Worm (Caenorhabditis elegans) whole organism, L2 larva: Measurements from ENCODE around the gene lin-3.

Experiments
- F13H6.1 ChIP-seq: sonication (generic microtip); optimal IDR thresholded peaks from 2 replicates; lab custom pipeline; 2016; ENCODE audit warnings: missing genetic modification characterization, missing compliant biosample characterization
- R02D3.7 ChIP-seq: fragments of 150-350 bp; optimal IDR thresholded peaks from 2 replicates; lab custom pipeline; 2014; ENCODE audit warnings: missing biosample characterization, missing genetic modification characterization
- nhr-11 ChIP-seq: fragments of 150-350 bp; optimal IDR thresholded peaks from 2 replicates; lab custom pipeline; 2014; ENCODE audit warnings: missing biosample characterization, missing genetic modification characterization
- nhr-21 ChIP-seq: fragments of 150-350 bp; optimal IDR thresholded peaks from 2 replicates; lab custom pipeline; 2014; ENCODE audit warnings: missing biosample characterization, missing genetic modification characterization
- nhr-23 ChIP-seq: fragments of 150-350 bp; optimal IDR thresholded peaks from 2 replicates; lab custom pipeline; 2014; ENCODE audit warnings: missing biosample characterization, missing genetic modification reagents, missing genetic modification characterization
- nhr-237 ChIP-seq: fragments of 150-350 bp; optimal IDR thresholded peaks from 2 replicates; lab custom pipeline; 2014; ENCODE audit warnings: missing biosample characterization, missing genetic modification characterization
- nhr-77 ChIP-seq: fragments of 150-350 bp; optimal IDR thresholded peaks from 2 replicates; lab custom pipeline; 2014; ENCODE audit warnings: missing biosample characterization, missing genetic modification characterization
- unc-39 ChIP-seq: fragments of 150-350 bp; optimal IDR thresholded peaks from 2 replicates; lab custom pipeline; 2014; ENCODE audit warnings: missing biosample characterization, missing genetic modification characterization
- zag-1 ChIP-seq: fragments of 150-350 bp; optimal IDR thresholded peaks from 2 replicates; lab custom pipeline; 2014; ENCODE audit warnings: missing biosample characterization, missing genetic modification characterization
- ztf-11 ChIP-seq: sonication (generic microtip); optimal IDR thresholded peaks from 2 replicates; lab custom pipeline; 2017; ENCODE audit warnings: missing biosample characterization, missing genetic modification characterization

- TF ChIP-seq F13H6.1 (tag; lab: Kevin White, UChicago) (no peak), R02D3.7 (no peak), nhr-21 (tag; lab: Kevin White, UChicago) (no peak), unc-39 (tag; lab: Kevin White, UChicago) (no peak), nhr-237 (tag; lab: Kevin White, UChicago) (no peak), ztf-11 (tag; lab: Kevin White, UChicago) (no peak), nhr-77 (tag; lab: Kevin White, UChicago) (no peak), zag-1 (tag; lab: Kevin White, UChicago) (no peak), nhr-23 (tag; lab: Kevin White, UChicago) (no peak), nhr-11 (no peak)
Measured at ce11 chrIV:11062984-11063613, 9.0 kb downstream of the lin-3 start.
